Worm (Caenorhabditis elegans) whole organism, midembryonic: Measurements from ENCODE around the gene T02G5.3.

Experiments used
- ref-1 ChIP-seq: fragments of 200-800 bp; sonication (Bioruptor generic); conservative IDR thresholded peaks from 2 replicates; pipeline ENCODE4 v1.3.6; 2022; ENCODE audit warnings: missing genetic modification reagents, missing genetic modification characterization, missing compliant biosample characterization
- tab-1 ChIP-seq: fragments of 200-800 bp; sonication (Bioruptor generic); IDR thresholded peaks from 2 replicates; pipeline ENCODE4 v1.3.6; 2022; ENCODE audit warnings: missing genetic modification characterization, missing compliant biosample characterization
- ztf-23 ChIP-seq: fragments of 200-800 bp; sonication (Bioruptor generic); IDR thresholded peaks from 2 replicates; pipeline ENCODE4 v1.3.6; 2022; ENCODE audit warnings: missing genetic modification reagents, missing genetic modification characterization, missing compliant biosample characterization
- ztf-29 ChIP-seq: fragments of 200-800 bp; sonication (Bioruptor generic); IDR thresholded peaks from 2 replicates; pipeline ENCODE4 v1.3.6; 2022; ENCODE audit warnings: missing genetic modification reagents, missing genetic modification characterization, missing compliant biosample characterization

ce11 chrII:7060202-7060601, 33.0 kb upstream of the T02G5.3 start:
- TF ChIP-seq ref-1 (GFP tag; lab: Robert Waterston, UW): no peak
- no peak for TF ChIP-seq ztf-23
- TF ChIP-seq tab-1 (GFP tag; lab: Robert Waterston, UW): no peak
- no peak for TF ChIP-seq ztf-29 (GFP tag; lab: Robert Waterston, UW)
